Worm (Caenorhabditis elegans) whole organism, young adult: ENCODE data around the gene rrp-8.

Source experiments
- B0019.2 ChIP-seq: fragments of 200-800 bp; sonication (Bioruptor generic); conservative IDR thresholded peaks from 2 replicates; pipeline ENCODE4 v1.3.6; 2022; ENCODE audit warnings: missing genetic modification reagents, missing genetic modification characterization, missing compliant biosample characterization
- B0261.1 ChIP-seq: sonication (generic microtip); optimal IDR thresholded peaks from 2 replicates; lab custom pipeline; 2016; ENCODE audit warnings: mild to moderate bottlenecking, missing genetic modification characterization, moderate library complexity, missing compliant biosample characterization
- C17E4.6 ChIP-seq: fragments of 200-800 bp; sonication (Bioruptor generic); IDR thresholded peaks from 2 replicates; pipeline ENCODE4 v1.3.6; 2022; ENCODE audit warnings: missing genetic modification reagents, missing genetic modification characterization, missing compliant biosample characterization
- F22D6.2 ChIP-seq: sonication (generic microtip); optimal IDR thresholded peaks from 2 replicates; lab custom pipeline; 2016; ENCODE audit warnings: mild to moderate bottlenecking, missing genetic modification characterization, missing compliant biosample characterization
- F33H1.4 ChIP-seq: fragments of 200-800 bp; sonication (Bioruptor generic); IDR thresholded peaks from 2 replicates; pipeline ENCODE4 v1.3.6; 2022; ENCODE audit warnings: missing genetic modification reagents, missing genetic modification characterization, missing compliant biosample characterization
- F52B5.7 ChIP-seq: sonication (generic microtip); optimal IDR thresholded peaks from 2 replicates; lab custom pipeline; 2016; ENCODE audit warnings: mild to moderate bottlenecking, missing genetic modification characterization, missing compliant biosample characterization
- F57A8.1 ChIP-seq: fragments of 200-800 bp; sonication (Bioruptor generic); optimal IDR thresholded peaks from 2 replicates; lab custom pipeline; 2018; ENCODE audit warnings: mild to moderate bottlenecking, missing genetic modification characterization, moderate library complexity, missing compliant biosample characterization
- K12H6.12 ChIP-seq: fragments of 200-800 bp; sonication (Bioruptor generic); optimal IDR thresholded peaks from 2 replicates; lab custom pipeline; 2018; ENCODE audit warnings: mild to moderate bottlenecking, missing genetic modification characterization, missing compliant biosample characterization
- Y53F4B.3 ChIP-seq: fragments of 200-800 bp; sonication (Bioruptor generic); IDR thresholded peaks from 2 replicates; pipeline ENCODE4 v1.3.6; 2022; ENCODE audit warnings: missing genetic modification reagents, missing genetic modification characterization, missing compliant biosample characterization
- Y53G8AR.9 ChIP-seq: fragments of 200-800 bp; sonication (Bioruptor generic); conservative IDR thresholded peaks from 2 replicates; pipeline ENCODE4 v1.3.6; 2022; ENCODE audit warnings: missing genetic modification reagents, missing genetic modification characterization, missing compliant biosample characterization
- atf-7 ChIP-seq: sonication (generic microtip); optimal IDR thresholded peaks from 2 replicates; lab custom pipeline; 2017; ENCODE audit warnings: mild to moderate bottlenecking, missing genetic modification characterization, missing compliant biosample characterization
- athp-1 ChIP-seq: sonication (generic microtip); optimal IDR thresholded peaks from 2 replicates; lab custom pipeline; 2017; ENCODE audit warnings: mild to moderate bottlenecking, missing genetic modification characterization, missing compliant biosample characterization
- attf-5 ChIP-seq: fragments of 200-800 bp; sonication (Bioruptor generic); optimal IDR thresholded peaks from 2 replicates; lab custom pipeline; 2018; ENCODE audit warnings: mild to moderate bottlenecking, missing genetic modification characterization, missing compliant biosample characterization
- bed-1 ChIP-seq: fragments of 200-800 bp; sonication (Bioruptor generic); IDR thresholded peaks from 2 replicates; pipeline ENCODE4 v1.3.6; 2022; ENCODE audit warnings: missing genetic modification reagents, missing genetic modification characterization, missing compliant biosample characterization
- cebp-1 ChIP-seq, 2 experiments: fragments of 200-800 bp in 1 of 2; sonication (Bioruptor generic) in 1 of 2; sonication (generic microtip) in 1 of 2; IDR thresholded peaks in 1 of 2; optimal IDR thresholded peaks in 1 of 2; 2 replicates each; pipeline versions ENCODE4 v1.3.6 to Lab custom; 2017 to 2022; ENCODE audit warnings: missing compliant biosample characterization in 2 of 2, missing genetic modification characterization in 2 of 2, mild to moderate bottlenecking in 1 of 2, missing genetic modification reagents in 1 of 2, moderate library complexity in 1 of 2
- cebp-2 ChIP-seq: fragments of 200-800 bp; sonication (Bioruptor generic); IDR thresholded peaks from 2 replicates; pipeline ENCODE4 v1.3.6; 2022; ENCODE audit warnings: missing genetic modification characterization, missing compliant biosample characterization
- dpff-1 ChIP-seq: sonication (generic microtip); optimal IDR thresholded peaks from 2 replicates; lab custom pipeline; 2017; ENCODE audit warnings: mild to moderate bottlenecking, missing genetic modification characterization, missing compliant biosample characterization
- egrh-3 ChIP-seq: fragments of 200-800 bp; sonication (Bioruptor generic); IDR thresholded peaks from 2 replicates; pipeline ENCODE4 v1.3.6; 2022; ENCODE audit warnings: missing genetic modification reagents, missing genetic modification characterization, missing compliant biosample characterization
- ekl-4 ChIP-seq: fragments of 200-800 bp; sonication (Bioruptor generic); IDR thresholded peaks from 2 replicates; pipeline ENCODE4 v1.3.6; 2022; ENCODE audit warnings: missing genetic modification reagents, missing genetic modification characterization, missing compliant biosample characterization
- ets-4 ChIP-seq: fragments of 200-800 bp; sonication (Bioruptor generic); optimal IDR thresholded peaks from 2 replicates; lab custom pipeline; 2018; ENCODE audit warnings: mild to moderate bottlenecking, missing genetic modification characterization, missing compliant biosample characterization
- him-1 ChIP-seq: sonication (generic microtip); optimal IDR thresholded peaks from 2 replicates; lab custom pipeline; 2016; ENCODE audit warnings: missing genotype, missing genetic modification reagents, missing genetic modification characterization, missing compliant biosample characterization
- hlh-12 ChIP-seq: sonication (generic microtip); optimal IDR thresholded peaks from 2 replicates; lab custom pipeline; 2016; ENCODE audit warnings: missing genetic modification characterization, missing compliant biosample characterization
- hlh-26 ChIP-seq: fragments of 200-800 bp; sonication (Bioruptor generic); conservative IDR thresholded peaks from 2 replicates; pipeline ENCODE4 v1.3.6; 2022; ENCODE audit warnings: missing genetic modification reagents, missing genetic modification characterization, missing compliant biosample characterization
- hmg-20 ChIP-seq: fragments of 200-800 bp; sonication (Bioruptor generic); IDR thresholded peaks from 2 replicates; pipeline ENCODE4 v1.3.6; 2022; ENCODE audit warnings: missing genetic modification reagents, missing genetic modification characterization, missing compliant biosample characterization
- hrde-1 ChIP-seq: sonication (generic microtip); optimal IDR thresholded peaks from 2 replicates; lab custom pipeline; 2016; ENCODE audit warnings: missing genetic modification characterization, mild to moderate bottlenecking, missing compliant biosample characterization, moderate library complexity, missing genotype, missing genetic modification reagents, borderline replicate concordance
- lag-1 ChIP-seq: fragments of 200-800 bp; sonication (Bioruptor generic); IDR thresholded peaks from 2 replicates; pipeline ENCODE4 v1.3.6; 2022; ENCODE audit warnings: missing genetic modification reagents, missing genetic modification characterization, missing compliant biosample characterization
- let-607 ChIP-seq, 2 experiments: fragments of 200-800 bp in 1 of 2; sonication (Bioruptor generic) in 1 of 2; sonication (generic microtip) in 1 of 2; optimal IDR thresholded peaks; 2 replicates each; lab custom pipeline; 2016 to 2018; ENCODE audit warnings: mild to moderate bottlenecking in 2 of 2, missing compliant biosample characterization in 2 of 2, missing genetic modification characterization in 2 of 2, moderate library complexity in 2 of 2, missing genotype in 1 of 2
- lin-26 ChIP-seq: fragments of 200-800 bp; sonication (Bioruptor generic); IDR thresholded peaks from 2 replicates; pipeline ENCODE4 v1.3.6; 2022; ENCODE audit warnings: missing genetic modification reagents, missing genetic modification characterization, missing compliant biosample characterization
- lin-54 ChIP-seq: fragments of 200-800 bp; sonication (Bioruptor generic); optimal IDR thresholded peaks from 2 replicates; lab custom pipeline; 2018; ENCODE audit warnings: mild to moderate bottlenecking, missing genetic modification characterization, missing compliant biosample characterization
- lsl-1 ChIP-seq: fragments of 200-800 bp; sonication (Bioruptor generic); optimal IDR thresholded peaks from 2 replicates; lab custom pipeline; 2018; ENCODE audit warnings: mild to moderate bottlenecking, missing genetic modification characterization, moderate library complexity, missing compliant biosample characterization
- lsy-27 ChIP-seq: sonication (generic microtip); optimal IDR thresholded peaks from 2 replicates; lab custom pipeline; 2017; ENCODE audit warnings: missing genetic modification characterization, mild to moderate bottlenecking, missing compliant biosample characterization, antibody characterized with exemption, missing genotype, borderline replicate concordance; ENCODE audit not compliant: insufficient read depth
- madf-10 ChIP-seq: sonication (generic microtip); optimal IDR thresholded peaks from 2 replicates; lab custom pipeline; 2016; ENCODE audit warnings: mild to moderate bottlenecking, missing genetic modification characterization, missing compliant biosample characterization
- madf-3 ChIP-seq: fragments of 200-800 bp; sonication (Bioruptor generic); IDR thresholded peaks from 2 replicates; pipeline ENCODE4 v1.3.6; 2022; ENCODE audit warnings: missing genetic modification reagents, missing genetic modification characterization, missing compliant biosample characterization
- madf-6 ChIP-seq: fragments of 200-800 bp; sonication (Bioruptor generic); IDR thresholded peaks from 2 replicates; pipeline ENCODE4 v1.3.6; 2022; ENCODE audit warnings: missing genetic modification reagents, missing genetic modification characterization, missing compliant biosample characterization
- nfya-2 ChIP-seq: fragments of 200-800 bp; sonication (Bioruptor generic); IDR thresholded peaks from 2 replicates; pipeline ENCODE4 v1.3.6; 2022; ENCODE audit warnings: missing genetic modification reagents, missing genetic modification characterization, missing compliant biosample characterization
- pbrm-1 ChIP-seq: fragments of 200-800 bp; sonication (Bioruptor generic); IDR thresholded peaks from 2 replicates; pipeline ENCODE4 v1.3.6; 2022; ENCODE audit warnings: missing genetic modification reagents, missing genetic modification characterization, missing compliant biosample characterization
- pha-4 ChIP-seq: fragments of 150-350 bp; sonication (generic microtip); optimal IDR thresholded peaks from 2 replicates; lab custom pipeline; 2014; ENCODE audit warnings: missing biosample characterization, missing genetic modification reagents, missing genetic modification characterization
- rpc-1 ChIP-seq, 2 experiments: fragments of 150-350 bp in 1 of 2; sonication (generic microtip) in 1 of 2; optimal IDR thresholded peaks; 2 replicates each; lab custom pipeline; 2014 to 2018; ENCODE audit warnings: missing biosample characterization in 1 of 2, missing genetic modification characterization in 1 of 2, missing genetic modification reagents in 1 of 2, missing genotype in 1 of 2
- snpc-1.1 ChIP-seq: sonication (generic microtip); optimal IDR thresholded peaks from 2 replicates; lab custom pipeline; 2017; ENCODE audit warnings: missing genetic modification characterization, mild to moderate bottlenecking, missing compliant biosample characterization, antibody characterized with exemption, moderate library complexity, missing genotype, missing genetic modification reagents; ENCODE audit not compliant: insufficient read depth
- snpc-1.3 ChIP-seq: sonication (generic microtip); optimal IDR thresholded peaks from 2 replicates; lab custom pipeline; 2017; ENCODE audit warnings: missing genetic modification characterization, mild to moderate bottlenecking, missing compliant biosample characterization, antibody characterized with exemption, moderate library complexity, missing genotype, missing genetic modification reagents; ENCODE audit not compliant: insufficient read depth
- somi-1 ChIP-seq: fragments of 200-800 bp; sonication (Bioruptor generic); optimal IDR thresholded peaks from 2 replicates; lab custom pipeline; 2018; ENCODE audit warnings: mild to moderate bottlenecking, missing genetic modification characterization, missing compliant biosample characterization
- tbx-9 ChIP-seq: sonication (generic microtip); optimal IDR thresholded peaks from 2 replicates; lab custom pipeline; 2016; ENCODE audit warnings: borderline replicate concordance, missing genetic modification characterization, inconsistent platforms, missing compliant biosample characterization
- zfh-2 ChIP-seq: fragments of 200-800 bp; sonication (Bioruptor generic); conservative IDR thresholded peaks from 2 replicates; pipeline ENCODE4 v1.3.6; 2022; ENCODE audit warnings: missing genetic modification reagents, missing genetic modification characterization, missing compliant biosample characterization

The rrp-8 gene

DNA sequence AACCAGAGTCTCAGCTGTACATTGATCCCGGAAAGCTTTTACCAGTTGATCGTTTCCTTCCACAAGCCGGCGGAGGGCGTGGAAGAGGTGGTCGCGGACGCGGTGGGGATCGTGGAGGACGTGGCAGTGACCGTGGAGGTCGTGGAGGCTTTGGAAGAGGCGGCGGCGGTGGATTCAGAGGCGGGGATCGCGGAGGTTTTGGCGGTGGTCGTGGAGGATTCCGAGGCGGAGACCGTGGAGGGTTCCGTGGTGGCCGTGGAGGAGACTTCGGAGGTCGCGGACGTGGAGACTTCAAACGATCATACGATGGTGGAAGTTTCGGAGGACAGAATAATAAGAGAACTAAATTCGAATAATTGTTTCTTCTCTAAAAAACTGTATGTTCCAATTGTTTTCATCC, 30.3 kb downstream of the rrp-8 start:
- TF ChIP-seq F52B5.7: no peak
- TF ChIP-seq zfh-2: peak; percentile 81
- TF ChIP-seq lag-1: no peak
- peak; percentile 95 for TF ChIP-seq egrh-3 (GFP tag; lab: Robert Waterston, UW)

DNA sequence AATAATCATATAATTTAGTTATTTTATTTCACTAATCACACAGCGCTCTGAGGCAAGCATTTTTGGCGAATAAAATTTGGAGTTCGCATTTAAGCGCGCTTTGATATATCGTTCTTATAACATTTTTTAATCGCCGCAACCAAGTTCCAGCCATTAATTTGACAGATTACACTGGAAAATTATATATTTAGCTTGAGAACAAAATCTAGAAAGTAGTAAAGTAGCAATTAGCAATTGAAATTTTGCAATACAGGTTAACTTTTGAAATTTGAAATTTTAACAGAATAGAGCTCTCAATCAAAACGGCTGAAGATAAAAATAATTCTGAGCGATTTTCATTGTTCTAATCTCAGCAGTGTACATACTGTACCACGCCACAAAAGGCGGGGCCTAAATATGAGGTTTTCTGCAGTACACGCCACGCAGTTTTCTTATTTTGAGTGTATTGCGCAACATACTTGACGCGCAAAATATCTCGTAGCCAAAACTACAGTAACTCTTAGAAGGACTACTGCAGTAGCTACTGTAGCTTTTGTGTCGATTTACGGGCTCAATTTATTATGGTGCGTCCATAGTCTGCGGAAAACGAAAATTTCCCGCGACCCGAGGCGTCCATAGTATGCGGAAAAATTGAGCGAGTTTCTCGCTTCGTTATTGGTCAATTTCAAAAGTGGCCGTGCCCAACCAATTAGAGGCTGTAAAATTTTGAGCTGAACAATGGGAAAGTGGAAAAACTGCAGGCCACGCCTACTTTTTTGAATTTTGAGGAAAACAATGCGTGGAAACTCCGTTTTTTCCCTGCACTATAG, 31.0 kb downstream of the rrp-8 start:
- TF ChIP-seq madf-10 (tag; lab: Kevin White, UChicago) (no peak), hmg-20 (GFP tag; lab: Robert Waterston, UW) (no peak), F22D6.2 (tag; lab: Kevin White, UChicago) (no peak), rpc-1 (optimal IDR thresholded peaks at IDR 0.05; lab: Kevin White, UChicago) (no peak), rpc-1 (tag; optimal IDR thresholded peaks at IDR 0.05; lab: Kevin White, UChicago) (no peak), attf-5 (GFP tag; lab: Kevin White, UChicago) (no peak), athp-1 (peak; percentile 17), hrde-1 (peak; percentile 77), lsl-1 (GFP tag; lab: Kevin White, UChicago) (peak; percentile 74), Y53G8AR.9 (GFP tag; lab: Robert Waterston, UW) (peak; percentile 39), snpc-1.1 (tag; lab: Kevin White, UChicago) (peak; percentile 67), lin-54 (peak; percentile 32), K12H6.12 (tag; lab: Kevin White, UChicago) (no peak), let-607 (tag; optimal IDR thresholded peaks at IDR 0.05; lab: Kevin White, UChicago) (no peak), him-1 (tag; lab: Kevin White, UChicago) (no peak), ekl-4 (GFP tag; lab: Robert Waterston, UW) (peak; percentile 67; the same call in 1 of the 2 replicates), C17E4.6 (GFP tag; lab: Robert Waterston, UW) (0 out of 2 replicates have a peak, but pooled peaks have one; percentile 43), bed-1 (no peak), B0019.2 (GFP tag; lab: Robert Waterston, UW) (no peak), F33H1.4 (no peak; the same call in 1 of the 2 replicates), dpff-1 (peak; percentile 61), tbx-9 (tag; lab: Kevin White, UChicago) (peak; percentile 24), madf-3 (GFP tag; lab: Robert Waterston, UW) (peak; percentile 66; the same call in 1 of the 2 replicates), pha-4 (no peak), nfya-2 (GFP tag; lab: Robert Waterston, UW) (peak; percentile 59; the same call in 1 of the 2 replicates), B0261.1 (tag; lab: Kevin White, UChicago) (no peak), madf-6 (GFP tag; lab: Robert Waterston, UW) (peak; percentile 59), Y53F4B.3 (GFP tag; lab: Robert Waterston, UW) (no peak), somi-1 (GFP tag; lab: Kevin White, UChicago) (no peak), hlh-26 (GFP tag; lab: Robert Waterston, UW) (no peak), atf-7 (tag; lab: Kevin White, UChicago) (peak; percentile 17), F57A8.1 (no peak), snpc-1.3 (peak; percentile 16), lin-26 (GFP tag; lab: Robert Waterston, UW) (peak; percentile 65; the same call in 1 of the 2 replicates), cebp-2 (GFP tag; lab: Robert Waterston, UW) (0 out of 2 replicates have a peak, but pooled peaks have one; percentile 36), cebp-1 (GFP tag; IDR thresholded peaks at IDR 0.05; lab: Robert Waterston, UW) (no peak), cebp-1 (tag; optimal IDR thresholded peaks at IDR 0.05; lab: Kevin White, UChicago) (peak; percentile 12), ets-4 (GFP tag; lab: Kevin White, UChicago) (no peak), pbrm-1 (GFP tag; lab: Robert Waterston, UW) (peak; percentile 9; the same call in 1 of the 2 replicates), lsy-27 (tag; lab: Kevin White, UChicago) (no peak), hlh-12 (tag; lab: Kevin White, UChicago) (no peak), F52B5.7 (no peak)
